Worm (Caenorhabditis elegans): ENCODE measurements around the gene npp-24.

- no peak for TF ChIP-seq dao-5 (tag; optimal IDR thresholded peaks at IDR 0.05)
- no peak for TF ChIP-seq him-1 (tag; optimal IDR thresholded peaks at IDR 0.05)
- TF ChIP-seq W03F9.2 (tag; optimal IDR thresholded peaks at IDR 0.05) = no peak
Observed at ce11 chrII:5553531-5553930, 47.9 kb downstream of the npp-24 start.
